Worm (Caenorhabditis elegans) whole organism, L3 larva: Measurements from ENCODE around the gene C36E8.6.

ENCODE experiments used
- aly-2 ChIP-seq: fragments of 150-350 bp; optimal IDR thresholded peaks from 2 replicates; lab custom pipeline; 2014; ENCODE audit warnings: missing biosample characterization, missing genetic modification characterization
- elt-3 ChIP-seq, 3 experiments: fragments of 150-350 bp in 1 of 3; sonication (generic microtip) in 2 of 3; optimal IDR thresholded peaks; 2 replicates in 2 of 3; 4 replicates in 1 of 3; lab custom pipeline; 2014 to 2017; ENCODE audit warnings: missing biosample characterization in 3 of 3, missing genetic modification characterization in 3 of 3
- fkh-10 ChIP-seq: sonication (generic microtip); optimal IDR thresholded peaks from 2 replicates; lab custom pipeline; 2017; ENCODE audit warnings: missing biosample characterization, missing genetic modification reagents, missing genetic modification characterization
- jun-1 ChIP-seq: fragments of 150-350 bp; optimal IDR thresholded peaks from 2 replicates; lab custom pipeline; 2014; ENCODE audit warnings: missing biosample characterization, missing genetic modification reagents, missing genetic modification characterization
- mdl-1 ChIP-seq: fragments of 150-350 bp; optimal IDR thresholded peaks from 2 replicates; lab custom pipeline; 2014; ENCODE audit warnings: missing biosample characterization, missing genetic modification characterization
- nhr-11 ChIP-seq: fragments of 150-350 bp; optimal IDR thresholded peaks from 2 replicates; lab custom pipeline; 2014; ENCODE audit warnings: missing biosample characterization, missing genetic modification characterization
- nhr-76 ChIP-seq: fragments of 150-350 bp; sonication (generic microtip); optimal IDR thresholded peaks from 5 replicates; lab custom pipeline; 2014; ENCODE audit warnings: missing biosample characterization, missing genetic modification characterization
- sea-2 ChIP-seq: fragments of 150-350 bp; sonication (generic microtip); optimal IDR thresholded peaks from 4 replicates; lab custom pipeline; 2014; ENCODE audit warnings: missing biosample characterization, missing genetic modification reagents, missing genetic modification characterization
- tbx-2 ChIP-seq: sonication (generic microtip); optimal IDR thresholded peaks from 2 replicates; lab custom pipeline; 2016; ENCODE audit warnings: mild to moderate bottlenecking, missing genetic modification characterization, missing compliant biosample characterization
- unc-62 ChIP-seq: fragments of 150-350 bp; sonication (generic microtip); optimal IDR thresholded peaks from 4 replicates; lab custom pipeline; 2014; ENCODE audit warnings: missing biosample characterization, missing genetic modification reagents, missing genetic modification characterization
- zag-1 ChIP-seq: fragments of 150-350 bp; optimal IDR thresholded peaks from 2 replicates; lab custom pipeline; 2014; ENCODE audit warnings: missing biosample characterization, missing genetic modification characterization

DNA sequence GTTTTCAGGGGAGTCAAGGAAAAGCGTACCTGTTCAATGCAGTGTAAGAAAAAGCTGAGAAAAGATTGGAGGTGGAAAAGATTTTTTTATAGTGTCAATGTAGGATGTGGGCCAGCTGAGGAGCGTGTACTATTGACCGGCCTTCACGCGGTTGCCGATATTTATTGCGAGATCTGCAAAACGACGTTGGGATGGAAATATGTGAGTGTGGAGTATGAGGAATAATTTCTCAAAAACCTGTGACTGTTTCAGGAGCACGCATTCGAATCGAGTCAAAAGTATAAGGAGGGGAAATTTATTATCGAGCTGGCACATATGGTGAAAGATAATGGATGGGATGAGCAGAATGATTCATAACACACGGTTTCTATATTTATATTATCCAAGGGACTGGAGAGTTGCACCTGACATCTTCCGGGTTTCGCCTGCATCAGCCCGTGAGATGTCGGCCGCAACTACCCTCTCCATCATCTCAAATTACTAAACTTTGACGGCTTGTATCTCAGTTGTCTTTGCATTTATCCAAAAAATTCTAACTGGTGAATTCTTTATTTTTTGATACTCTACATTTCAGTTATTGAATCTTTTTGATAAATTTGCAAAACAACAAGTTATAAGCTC, 30.6 kb upstream of the C36E8.6 start:
- TF ChIP-seq jun-1 (tag; lab: Kevin White, UChicago) (no peak), fkh-10 (GFP tag; lab: Kevin White, UChicago) (no peak), mdl-1 (tag; lab: Kevin White, UChicago) (no peak), tbx-2 (tag; lab: Kevin White, UChicago) (no peak), nhr-11 (tag; lab: Kevin White, UChicago) (no peak), zag-1 (no peak), aly-2 (tag; lab: Kevin White, UChicago) (no peak), nhr-76 (tag; lab: Kevin White, UChicago) (no peak), unc-62 (no peak), elt-3 (tag; optimal IDR thresholded peaks at IDR 0.05; lab: Kevin White, UChicago) (no peak), sea-2 (GFP tag; lab: Kevin White, UChicago) (no peak)
